Worm (Caenorhabditis elegans): ENCODE data around the gene F41C6.7.

Gene F41C6.7

DNA sequence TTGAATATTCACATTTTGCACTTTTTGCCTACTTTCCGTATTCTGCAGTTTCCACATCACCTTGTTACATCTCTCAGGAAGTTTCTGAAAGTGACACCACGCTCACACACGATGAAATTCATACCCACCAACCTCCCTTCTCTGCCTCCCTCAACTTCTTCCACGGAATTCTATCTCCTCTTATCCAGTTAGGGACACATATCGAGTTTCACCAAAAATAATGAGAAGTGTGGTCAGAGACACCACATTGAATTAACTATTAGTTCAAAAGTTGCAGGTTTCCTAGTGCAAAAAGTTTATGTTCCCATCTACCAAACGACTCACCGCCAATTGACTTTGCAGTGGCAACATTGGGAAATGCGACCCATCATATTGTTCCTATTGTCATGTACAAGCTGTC, 34.7 kb downstream of the F41C6.7 start:
- TF ChIP-seq skn-1 (tag; optimal IDR thresholded peaks at IDR 0.05), result no peak
- TF ChIP-seq nhr-129 (tag; optimal IDR thresholded peaks at IDR 0.05), result no peak
- TF ChIP-seq F13H6.1 (tag; optimal IDR thresholded peaks at IDR 0.05), result no peak
- TF ChIP-seq mdl-1 (tag; optimal IDR thresholded peaks at IDR 0.05), result no peak
- TF ChIP-seq ztf-4 (tag; optimal IDR thresholded peaks at IDR 0.05), result no peak
- TF ChIP-seq nhr-237 (tag; optimal IDR thresholded peaks at IDR 0.05), result no peak

DNA sequence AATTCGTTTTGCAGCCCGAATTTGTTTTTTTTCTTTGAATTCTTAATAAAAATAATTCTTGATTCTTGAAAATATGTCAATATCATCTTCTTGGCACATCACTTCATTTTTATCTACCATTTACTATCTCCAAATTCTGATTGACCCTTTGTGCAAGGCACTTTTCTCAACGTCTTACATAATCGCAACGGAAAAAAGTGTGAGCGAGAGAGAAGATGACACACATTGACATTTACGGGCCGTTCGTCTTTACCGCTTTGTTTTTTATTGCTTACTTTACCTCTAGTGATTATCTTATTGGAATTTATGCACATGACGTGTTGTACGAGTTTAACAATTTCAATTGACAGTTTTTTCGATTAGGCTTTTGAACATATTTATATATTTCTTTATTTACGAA, 36.5 kb downstream of the F41C6.7 start:
- TF ChIP-seq nhr-23 (tag; optimal IDR thresholded peaks at IDR 0.05), result no peak
- TF ChIP-seq ztf-11 (tag; optimal IDR thresholded peaks at IDR 0.05), result no peak
- TF ChIP-seq gmeb-1 (tag; optimal IDR thresholded peaks at IDR 0.05), result no peak
- TF ChIP-seq mbf-1 (tag; optimal IDR thresholded peaks at IDR 0.05), result no peak
- TF ChIP-seq ceh-82 (tag; optimal IDR thresholded peaks at IDR 0.05), result no peak
- no peak for TF ChIP-seq sem-4 (tag; optimal IDR thresholded peaks at IDR 0.05)

DNA sequence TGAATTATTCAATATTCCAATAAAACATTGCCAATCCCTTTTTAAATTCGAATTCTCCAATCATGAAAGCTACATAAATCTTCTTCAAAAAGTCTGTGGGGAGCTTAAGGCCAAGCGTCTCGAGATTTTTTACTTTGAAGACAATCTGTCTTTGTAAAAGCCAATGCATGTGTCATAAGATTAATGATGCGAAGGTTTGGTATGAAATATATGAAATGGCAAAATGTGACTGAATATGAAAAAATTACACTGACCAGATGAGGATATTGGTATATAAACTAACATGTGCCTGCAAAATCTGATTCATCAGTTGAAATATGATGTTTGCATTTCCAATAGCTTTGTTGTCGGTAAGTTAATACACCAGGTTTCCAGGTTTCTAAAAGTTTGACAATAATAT, 39.1 kb downstream of the F41C6.7 start, which contains the start of gene C53B7.2:
TSS of gene C53B7.2 (plus strand) at position 301 of the 400 bp plus-strand sequence.
- TF ChIP-seq mab-5 (tag; optimal IDR thresholded peaks at IDR 0.05) (peak; percentile 72), nhr-77 (tag; optimal IDR thresholded peaks at IDR 0.05) (no peak)

DNA sequence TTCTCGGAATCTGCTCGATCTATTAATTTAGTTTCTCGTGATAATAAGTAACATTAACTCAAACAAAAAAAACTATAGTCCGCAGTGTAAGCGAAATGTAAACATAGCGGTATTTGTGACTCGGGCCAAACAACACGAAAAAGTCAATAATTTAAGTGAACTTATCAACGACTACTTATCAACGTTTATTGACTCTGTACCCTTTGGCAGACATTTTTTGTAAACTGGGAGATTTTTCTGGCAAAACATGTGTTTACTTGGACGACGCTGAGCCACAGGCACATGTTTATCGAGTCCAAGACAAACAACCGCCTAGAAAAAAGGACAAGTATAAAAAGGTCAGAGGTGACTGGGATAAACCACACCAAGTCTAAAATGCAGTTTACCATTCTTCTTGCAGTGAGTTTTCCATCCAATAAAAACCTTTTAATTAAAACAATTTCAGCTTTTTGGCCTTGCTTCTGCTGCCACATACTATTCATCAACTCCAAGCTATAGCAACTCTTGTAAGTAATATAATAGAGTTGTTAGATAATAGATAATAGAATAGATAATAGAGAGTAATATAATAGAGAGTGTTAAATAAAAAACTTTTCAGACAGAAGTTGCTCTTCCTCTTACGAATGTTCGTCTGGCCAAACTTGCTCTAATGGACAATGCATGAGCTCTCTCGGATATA, 40.5 kb downstream of the F41C6.7 start, which contains the start of gene C53B7.3:
TSS of gene C53B7.3 (plus strand) at position 362 of the 679 bp plus-strand sequence.
- TF ChIP-seq F13H6.1 (tag; optimal IDR thresholded peaks at IDR 0.05) (peak; percentile 34), mdl-1 (tag; optimal IDR thresholded peaks at IDR 0.05) (no peak)

DNA sequence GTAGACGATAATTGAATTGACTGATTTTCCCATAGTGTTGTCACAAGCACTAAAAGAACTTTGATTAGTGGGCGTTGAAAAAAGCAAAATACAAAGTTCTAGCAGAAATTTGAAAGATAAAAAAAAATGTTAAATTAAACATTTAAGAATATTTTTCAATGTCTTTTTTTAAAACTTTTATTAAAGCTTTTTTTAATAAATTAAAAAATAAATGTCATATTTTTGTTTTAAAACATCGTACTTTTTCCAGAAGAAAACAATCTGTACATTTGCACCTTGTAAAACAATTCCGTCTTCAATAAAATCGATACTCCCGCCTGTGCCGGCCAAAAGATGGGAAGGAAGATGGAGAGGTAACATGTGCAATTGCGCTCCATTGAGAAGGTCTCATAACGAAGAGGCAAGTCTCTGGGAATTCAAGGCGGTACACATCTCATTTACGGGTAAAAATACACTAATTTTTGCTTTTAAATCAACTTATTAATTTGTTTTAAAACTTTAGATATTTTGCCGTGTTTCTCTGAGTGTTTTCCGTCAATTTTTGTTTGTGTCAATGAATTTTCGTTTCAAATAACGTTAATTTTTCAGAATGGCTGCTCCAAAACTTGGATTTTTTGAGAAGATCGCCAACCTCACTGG, 44.3 kb downstream of the F41C6.7 start, which contains the start of the genes glr-6 and asg-2:
TSS of gene glr-6 (minus strand) at position 51 of the 639 bp plus-strand sequence.
TSS of gene asg-2 (plus strand) at position 589 of the 639 bp plus-strand sequence.
- TF ChIP-seq unc-62 (GFP tag; optimal IDR thresholded peaks at IDR 0.05) (no peak), nhr-6 (tag; optimal IDR thresholded peaks at IDR 0.05) (peak; percentile 74), lin-11 (tag; optimal IDR thresholded peaks at IDR 0.05) (peak; percentile 14), elt-1 (tag; optimal IDR thresholded peaks at IDR 0.05) (no peak), elt-3 (tag; optimal IDR thresholded peaks at IDR 0.05) (no peak), skn-1 (tag; optimal IDR thresholded peaks at IDR 0.05) (peak; percentile 66), nhr-21 (tag; optimal IDR thresholded peaks at IDR 0.05) (peak; percentile 81), nhr-237 (tag; optimal IDR thresholded peaks at IDR 0.05) (no peak), Y55F3AM.14 (GFP tag; optimal IDR thresholded peaks at IDR 0.05) (no peak), aly-2 (tag; optimal IDR thresholded peaks at IDR 0.05) (no peak), R02D3.7 (tag; optimal IDR thresholded peaks at IDR 0.05) (peak; percentile 24), blmp-1 (tag; optimal IDR thresholded peaks at IDR 0.05; ENCODE audit: insufficient read depth) (peak; percentile 13), nhr-25 (tag; optimal IDR thresholded peaks at IDR 0.05) (peak; percentile 83), sem-4 (tag; optimal IDR thresholded peaks at IDR 0.05) (peak; percentile 84), sma-9 (GFP tag; optimal IDR thresholded peaks at IDR 0.05) (peak; percentile 83), sma-9 (tag; optimal IDR thresholded peaks at IDR 0.05) (no peak), sma-3 (GFP tag; optimal IDR thresholded peaks at IDR 0.05) (peak; percentile 84), mab-5 (tag; optimal IDR thresholded peaks at IDR 0.05) (no peak), ztf-4 (tag; optimal IDR thresholded peaks at IDR 0.05) (peak; percentile 35), ztf-1 (GFP tag; conservative IDR thresholded peaks at IDR 0.05) (no peak), nhr-10 (tag; optimal IDR thresholded peaks at IDR 0.05) (no peak), lin-39 (tag; optimal IDR thresholded peaks at IDR 0.05) (no peak), snpc-4 (tag; optimal IDR thresholded peaks at IDR 0.05) (peak; percentile 63), nhr-77 (tag; optimal IDR thresholded peaks at IDR 0.05) (peak; percentile 21), C34F6.9 (tag; optimal IDR thresholded peaks at IDR 0.05) (peak; percentile 91), ZK546.5 (tag; optimal IDR thresholded peaks at IDR 0.05) (no peak), egl-27 (tag; optimal IDR thresholded peaks at IDR 0.05) (peak; percentile 15), fos-1 (tag; optimal IDR thresholded peaks at IDR 0.05) (peak; percentile 82), nhr-11 (tag; optimal IDR thresholded peaks at IDR 0.05) (no peak), ama-1 (optimal IDR thresholded peaks at IDR 0.05) (peak; percentile 31), unc-39 (tag; optimal IDR thresholded peaks at IDR 0.05) (no peak), gmeb-1 (tag; optimal IDR thresholded peaks at IDR 0.05) (peak; percentile 82), dmd-4 (tag; optimal IDR thresholded peaks at IDR 0.05) (no peak), F13H6.1 (tag; optimal IDR thresholded peaks at IDR 0.05) (peak; percentile 64), lsy-2 (tag; optimal IDR thresholded peaks at IDR 0.05) (peak; percentile 36 to 90), nhr-12 (tag; optimal IDR thresholded peaks at IDR 0.05) (no peak), ztf-11 (tag; optimal IDR thresholded peaks at IDR 0.05) (no peak), mbf-1 (tag; optimal IDR thresholded peaks at IDR 0.05) (no peak), nhr-129 (tag; optimal IDR thresholded peaks at IDR 0.05) (peak; percentile 92), ceh-82 (tag; optimal IDR thresholded peaks at IDR 0.05) (peak; percentile 26), peb-1 (tag; optimal IDR thresholded peaks at IDR 0.05) (no peak)

Data from whole organism, L2 larva.